Worm (Caenorhabditis elegans): ENCODE results near the gene C02E7.8.

DNA sequence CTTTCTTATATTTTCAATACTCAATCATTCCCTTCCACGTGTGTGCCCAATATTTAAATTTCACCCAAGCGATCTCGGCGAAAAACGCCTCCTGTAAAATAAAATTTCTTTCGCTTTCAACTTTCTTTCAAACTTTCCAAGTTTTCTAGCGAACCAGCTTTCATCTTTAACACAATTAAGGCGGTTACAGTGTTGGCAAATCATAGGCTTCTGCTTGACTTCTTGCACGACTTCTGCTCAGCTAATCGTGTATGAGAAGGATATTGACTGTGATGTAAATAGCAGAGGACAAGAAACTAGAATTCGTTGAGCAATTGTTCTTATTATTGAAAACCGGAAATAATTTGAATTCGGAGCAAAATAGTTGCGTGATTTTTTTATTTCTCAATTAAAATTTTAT is 29.3 kb downstream of the C02E7.8 start:
- TF ChIP-seq nhr-11 (tag; optimal IDR thresholded peaks at IDR 0.05) (no peak), nhr-6 (tag; optimal IDR thresholded peaks at IDR 0.05) (no peak), php-3 (GFP tag; IDR thresholded peaks at IDR 0.05) (no peak), rbr-2 (tag; optimal IDR thresholded peaks at IDR 0.05) (no peak), ceh-28 (tag; optimal IDR thresholded peaks at IDR 0.05) (no peak), ama-1 (optimal IDR thresholded peaks at IDR 0.05) (no peak), nhr-77 (tag; optimal IDR thresholded peaks at IDR 0.05) (no peak), gei-8 (GFP tag; optimal IDR thresholded peaks at IDR 0.05) (no peak), unc-130 (GFP tag; optimal IDR thresholded peaks at IDR 0.05) (peak; percentile 26), pqm-1 (tag; optimal IDR thresholded peaks at IDR 0.05) (no peak), T26A8.4 (GFP tag; IDR thresholded peaks at IDR 0.05) (no peak), lin-13 (GFP tag; optimal IDR thresholded peaks at IDR 0.05) (no peak), fkh-10 (GFP tag; optimal IDR thresholded peaks at IDR 0.05) (no peak)

Measured in whole organism, L4 larva.